Fruit fly (Drosophila melanogaster): Measurements from ENCODE around the gene CG42747.

CG42747 gene

dm6 chr3L:6522785-6523184, 122.4 kb downstream of the CG42747 start (continued):
- TF ChIP-seq lbe (GFP tag; optimal IDR thresholded peaks at IDR 0.05), result no peak
- peak; percentile 5 for TF ChIP-seq CG8359 (GFP tag; optimal IDR thresholded peaks at IDR 0.05; ENCODE audit: borderline replicate concordance)
- TF ChIP-seq bsh (GFP tag; optimal IDR thresholded peaks at IDR 0.05), result peak in 1 of 2 experiments; percentile 52
- TF ChIP-seq sisA (GFP tag; IDR thresholded peaks at IDR 0.05), result no peak
- no peak for TF ChIP-seq Mad (GFP tag; optimal IDR thresholded peaks at IDR 0.05)
- no peak for TF ChIP-seq cas (GFP tag; IDR thresholded peaks at IDR 0.05)
- TF ChIP-seq CG13894 (tag; optimal IDR thresholded peaks at IDR 0.05), result no peak
- no peak for TF ChIP-seq CG17328 (GFP tag; IDR thresholded peaks at IDR 0.05)
- peak; percentile 31 for TF ChIP-seq run (tag; optimal IDR thresholded peaks at IDR 0.05)
- no peak for TF ChIP-seq CG15696 (tag; optimal IDR thresholded peaks at IDR 0.05)
- peak; percentile 95 for TF ChIP-seq sug (tag; optimal IDR thresholded peaks at IDR 0.05)
- TF ChIP-seq Atf6 (GFP tag; IDR thresholded peaks at IDR 0.05), result no peak
- TF ChIP-seq abd-A (tag; optimal IDR thresholded peaks at IDR 0.05), result no peak
- no peak for TF ChIP-seq Bgb (GFP tag; IDR thresholded peaks at IDR 0.05; ENCODE audit: partially characterized antibody)
- no peak for TF ChIP-seq slp2 (GFP tag; optimal IDR thresholded peaks at IDR 0.05)
- peak; percentile 69 for TF ChIP-seq CG6813 (GFP tag; optimal IDR thresholded peaks at IDR 0.05)
- peak; percentile 64 for TF ChIP-seq CG2678 (tag; optimal IDR thresholded peaks at IDR 0.05)
- TF ChIP-seq CG12299 (tag; optimal IDR thresholded peaks at IDR 0.05), result peak; percentile 29
- peak; percentile 10 for TF ChIP-seq sens (GFP tag)
- peak; percentile 15 for TF ChIP-seq CG15011 (GFP tag; optimal IDR thresholded peaks at IDR 0.05)
- peak; percentile 38 for TF ChIP-seq Sry-β (GFP tag; optimal IDR thresholded peaks at IDR 0.05)
- TF ChIP-seq CG4730 (GFP tag; IDR thresholded peaks at IDR 0.05), result no peak
- no peak for TF ChIP-seq usp (GFP tag; optimal IDR thresholded peaks at IDR 0.05)
- peak; percentile 68 for TF ChIP-seq ci (GFP tag; IDR thresholded peaks at IDR 0.05)
- TF ChIP-seq CG18599 (GFP tag; optimal IDR thresholded peaks at IDR 0.05), result peak; percentile 68
- no peak for TF ChIP-seq Lim3 (GFP tag; IDR thresholded peaks at IDR 0.05)
- TF ChIP-seq CG1529 (GFP tag; optimal IDR thresholded peaks at IDR 0.05), result peak; percentile 19
- TF ChIP-seq cad (GFP tag; optimal IDR thresholded peaks at IDR 0.05), result no peak
- peak; percentile 42 for TF ChIP-seq caup (GFP tag; optimal IDR thresholded peaks at IDR 0.05; ENCODE audit: severe bottlenecking)
- TF ChIP-seq CG8281 (tag; optimal IDR thresholded peaks at IDR 0.05), result peak; percentile 5
- no peak for TF ChIP-seq Mrtf (GFP tag; IDR thresholded peaks at IDR 0.05)
- no peak for TF ChIP-seq CG10321 (GFP tag; IDR thresholded peaks at IDR 0.05)
- peak; percentile 53 for TF ChIP-seq Sox100B (GFP tag; optimal IDR thresholded peaks at IDR 0.05)
- TF ChIP-seq Vsx1 (GFP tag; optimal IDR thresholded peaks at IDR 0.05), result peak; percentile 76
- TF ChIP-seq so (GFP tag; IDR thresholded peaks at IDR 0.05), result peak; percentile 19; the same call in 1 of the 3 replicates
- peak; percentile 51 for TF ChIP-seq nau (GFP tag; optimal IDR thresholded peaks at IDR 0.05)
- 0 out of 2 replicates have a peak, but pooled peaks have one; percentile 8 for TF ChIP-seq HLH3B (GFP tag; IDR thresholded peaks at IDR 0.05)
- TF ChIP-seq CG14965 (GFP tag; optimal IDR thresholded peaks at IDR 0.05; ENCODE audit: borderline replicate concordance), result no peak
- TF ChIP-seq CG8290 (GFP tag; optimal IDR thresholded peaks at IDR 0.05), result no peak
- peak in 1 of 2 experiments; percentile 17 for TF ChIP-seq CG8290 (tag; optimal IDR thresholded peaks at IDR 0.05)
- no peak for TF ChIP-seq CG8765 (GFP tag; IDR thresholded peaks at IDR 0.05)
- TF ChIP-seq ara (GFP tag; IDR thresholded peaks at IDR 0.05), result no peak
- peak; percentile 50 for TF ChIP-seq MTF-1 (GFP tag; optimal IDR thresholded peaks at IDR 0.05; ENCODE audit: borderline replicate concordance)
- TF ChIP-seq dmrt99B (tag; optimal IDR thresholded peaks at IDR 0.05), result peak; percentile 28
- no peak for TF ChIP-seq knrl (GFP tag; IDR thresholded peaks at IDR 0.05; ENCODE audit: partially characterized antibody)
- no peak for TF ChIP-seq pb (GFP tag; optimal IDR thresholded peaks at IDR 0.05)
- TF ChIP-seq Dip2 (GFP tag; IDR thresholded peaks at IDR 0.05), result no peak
- TF ChIP-seq Xrp1 (GFP tag; IDR thresholded peaks at IDR 0.05), result no peak
- no peak for TF ChIP-seq Nf-YA (GFP tag; IDR thresholded peaks at IDR 0.05)
- peak; percentile 46 for TF ChIP-seq CG7745 (tag; optimal IDR thresholded peaks at IDR 0.05)
- TF ChIP-seq CG18476 (GFP tag; optimal IDR thresholded peaks at IDR 0.05), result no peak
